Worm (Caenorhabditis elegans): ENCODE measurements around the gene F26F12.4.

Gene F26F12.4

DNA sequence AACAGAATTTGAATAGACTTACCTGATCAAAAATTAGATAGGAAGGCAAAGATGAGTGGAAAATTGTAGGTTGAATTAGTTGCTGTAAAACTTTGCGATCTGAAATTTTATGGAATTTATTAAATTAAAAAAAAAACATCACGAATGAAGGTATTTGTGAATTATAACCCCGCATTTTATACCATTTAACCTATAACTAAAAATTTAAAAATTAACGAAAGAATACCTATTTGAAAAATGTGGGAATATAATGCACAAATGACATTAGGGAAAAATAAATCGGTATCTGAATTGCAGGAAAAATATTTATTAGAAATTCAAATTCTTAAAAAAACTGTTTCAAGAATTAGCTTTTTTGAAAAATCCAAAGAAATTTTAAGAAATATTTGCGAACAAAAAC is at the start of gene F26F12.4:
F26F12.4 (minus strand) TSS at position 101 of the 400 bp plus-strand sequence.
- TF ChIP-seq ceh-2 (tag; optimal IDR thresholded peaks at IDR 0.05) (no peak), dve-1 (tag; optimal IDR thresholded peaks at IDR 0.05) (no peak), sox-2 (GFP tag; IDR thresholded peaks at IDR 0.05) (no peak), zip-5 (tag; optimal IDR thresholded peaks at IDR 0.05) (no peak), K09A11.1 (tag; optimal IDR thresholded peaks at IDR 0.05; ENCODE audit: insufficient read depth) (no peak)

DNA sequence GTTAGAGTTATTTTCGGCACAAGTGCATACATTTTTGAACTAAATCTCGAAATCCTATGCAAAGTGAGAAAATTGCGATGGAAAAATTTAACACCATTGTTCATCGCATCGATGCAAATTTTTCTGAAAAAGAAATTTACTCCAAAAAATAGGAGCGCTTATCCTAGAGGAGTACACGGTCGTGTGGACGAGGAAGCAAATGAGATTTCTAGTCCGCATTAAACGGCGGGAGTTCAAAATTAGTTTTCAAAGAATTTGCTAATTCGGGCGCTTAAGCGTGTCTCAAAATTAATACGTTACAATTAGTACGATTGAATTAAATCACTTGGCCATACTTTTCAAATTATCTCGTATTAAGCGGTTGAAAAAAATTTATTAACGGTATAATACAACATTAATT is 48.6 kb upstream of the F26F12.4 start, which contains the start of gene lrpr-1:
lrpr-1 (minus strand) TSS at position 185 of the 400 bp plus-strand sequence.
- TF ChIP-seq gmeb-2 (tag; optimal IDR thresholded peaks at IDR 0.05) (no peak), ztf-16 (tag; optimal IDR thresholded peaks at IDR 0.05) (no peak), pat-9 (tag; optimal IDR thresholded peaks at IDR 0.05) (no peak), fkh-6 (tag; optimal IDR thresholded peaks at IDR 0.05) (peak; percentile 28), tbx-2 (tag; optimal IDR thresholded peaks at IDR 0.05) (peak; percentile 91), ceh-34 (tag; optimal IDR thresholded peaks at IDR 0.05) (no peak), lin-11 (tag; optimal IDR thresholded peaks at IDR 0.05) (no peak), ceh-9 (tag; optimal IDR thresholded peaks at IDR 0.05) (no peak), nfya-1 (tag; optimal IDR thresholded peaks at IDR 0.05) (no peak), unc-3 (GFP tag; conservative IDR thresholded peaks at IDR 0.05) (no peak), unc-3 (tag; optimal IDR thresholded peaks at IDR 0.05) (no peak), pha-2 (tag; optimal IDR thresholded peaks at IDR 0.05) (no peak), tbx-7 (tag; optimal IDR thresholded peaks at IDR 0.05) (peak; percentile 97), C38D4.7 (GFP tag; optimal IDR thresholded peaks at IDR 0.05) (no peak), sox-4 (tag; optimal IDR thresholded peaks at IDR 0.05) (no peak), fkh-10 (GFP tag; optimal IDR thresholded peaks at IDR 0.05) (no peak), hlh-8 (tag; optimal IDR thresholded peaks at IDR 0.05) (peak; percentile 83), F13H6.1 (tag; optimal IDR thresholded peaks at IDR 0.05) (peak; percentile 41), ceh-24 (tag; optimal IDR thresholded peaks at IDR 0.05) (no peak), zip-5 (tag; optimal IDR thresholded peaks at IDR 0.05) (peak; percentile 82), unc-55 (GFP tag; optimal IDR thresholded peaks at IDR 0.05) (no peak), dmd-4 (tag; optimal IDR thresholded peaks at IDR 0.05; ENCODE audit: borderline replicate concordance) (no peak), ceh-19 (GFP tag; optimal IDR thresholded peaks at IDR 0.05) (no peak), syd-9 (tag; optimal IDR thresholded peaks at IDR 0.05) (no peak), npax-4 (tag; optimal IDR thresholded peaks at IDR 0.05) (no peak), ahr-1 (tag; optimal IDR thresholded peaks at IDR 0.05) (peak; percentile 27), pros-1 (tag; optimal IDR thresholded peaks at IDR 0.05) (no peak), elt-2 (tag; optimal IDR thresholded peaks at IDR 0.05) (no peak), hlh-30 (tag; optimal IDR thresholded peaks at IDR 0.05; ENCODE audit: insufficient read depth) (no peak), ceh-2 (tag; optimal IDR thresholded peaks at IDR 0.05) (peak; percentile 94), fax-1 (tag; optimal IDR thresholded peaks at IDR 0.05) (peak; percentile 66), ceh-6 (GFP tag; optimal IDR thresholded peaks at IDR 0.05) (no peak), hlh-15 (tag; optimal IDR thresholded peaks at IDR 0.05) (no peak), unc-42 (tag; optimal IDR thresholded peaks at IDR 0.05) (peak; percentile 51), rnt-1 (tag; optimal IDR thresholded peaks at IDR 0.05) (peak; percentile 74), madf-2 (tag; optimal IDR thresholded peaks at IDR 0.05) (peak; percentile 36), pag-3 (tag; optimal IDR thresholded peaks at IDR 0.05; ENCODE audit: borderline replicate concordance) (no peak), mec-3 (tag; optimal IDR thresholded peaks at IDR 0.05; ENCODE audit: borderline replicate concordance) (peak; percentile 92), hlh-13 (GFP tag; optimal IDR thresholded peaks at IDR 0.05) (no peak), hlh-6 (tag; optimal IDR thresholded peaks at IDR 0.05) (no peak), ceh-22 (tag; optimal IDR thresholded peaks at IDR 0.05) (no peak), sdc-2 (tag; optimal IDR thresholded peaks at IDR 0.05) (no peak), ceh-31 (tag; optimal IDR thresholded peaks at IDR 0.05) (peak; percentile 94), ceh-45 (GFP tag; IDR thresholded peaks at IDR 0.05) (no peak), ama-1 (optimal IDR thresholded peaks at IDR 0.05) (no peak), odd-2 (tag; optimal IDR thresholded peaks at IDR 0.05) (no peak), K02D7.2 (tag; optimal IDR thresholded peaks at IDR 0.05) (no peak), ets-4 (tag; optimal IDR thresholded peaks at IDR 0.05) (peak; percentile 96), eyg-1 (tag; optimal IDR thresholded peaks at IDR 0.05) (no peak)

All from whole organism, late embryonic.